Worm (Caenorhabditis elegans) whole organism, L2 larva: ENCODE data around the gene glb-20.

Experiments
- C34F6.9 ChIP-seq: fragments of 150-350 bp; optimal IDR thresholded peaks from 2 replicates; lab custom pipeline; 2014; ENCODE audit warnings: missing biosample characterization, missing genetic modification characterization
- F13H6.1 ChIP-seq: sonication (generic microtip); optimal IDR thresholded peaks from 2 replicates; lab custom pipeline; 2016; ENCODE audit warnings: missing genetic modification characterization, missing compliant biosample characterization
- R02D3.7 ChIP-seq: fragments of 150-350 bp; optimal IDR thresholded peaks from 2 replicates; lab custom pipeline; 2014; ENCODE audit warnings: missing biosample characterization, missing genetic modification characterization
- Y55F3AM.14 ChIP-seq: fragments of 200-800 bp; sonication (Bioruptor generic); optimal IDR thresholded peaks from 2 replicates; lab custom pipeline; 2018; ENCODE audit warnings: mild to moderate bottlenecking, missing genetic modification characterization, missing compliant biosample characterization
- ZK546.5 ChIP-seq: sonication (generic microtip); optimal IDR thresholded peaks from 2 replicates; lab custom pipeline; 2017; ENCODE audit warnings: missing biosample characterization, missing genetic modification characterization
- alr-1 ChIP-seq: fragments of 150-350 bp; optimal IDR thresholded peaks from 2 replicates; lab custom pipeline; 2014; ENCODE audit warnings: missing biosample characterization, missing genetic modification characterization
- aly-2 ChIP-seq: fragments of 150-350 bp; optimal IDR thresholded peaks from 2 replicates; lab custom pipeline; 2014; ENCODE audit warnings: missing biosample characterization, missing genetic modification characterization
- ama-1 ChIP-seq: fragments of 150-350 bp; optimal IDR thresholded peaks from 2 replicates; lab custom pipeline; 2018; ENCODE audit warnings: inconsistent platforms
- blmp-1 ChIP-seq: sonication (generic microtip); optimal IDR thresholded peaks from 2 replicates; lab custom pipeline; 2017; ENCODE audit warnings: missing genetic modification characterization, mild to moderate bottlenecking, missing compliant biosample characterization, antibody characterized with exemption, moderate library complexity; ENCODE audit not compliant: insufficient read depth
- ceh-16 ChIP-seq: fragments of 150-350 bp; optimal IDR thresholded peaks from 2 replicates; lab custom pipeline; 2014; ENCODE audit warnings: missing biosample characterization, missing genetic modification characterization
- ceh-82 ChIP-seq: fragments of 150-350 bp; optimal IDR thresholded peaks from 2 replicates; lab custom pipeline; 2014; ENCODE audit warnings: missing biosample characterization, missing genetic modification characterization
- crh-2 ChIP-seq: sonication (generic microtip); optimal IDR thresholded peaks from 2 replicates; lab custom pipeline; 2017; ENCODE audit warnings: missing biosample characterization, missing genetic modification characterization
- dmd-4 ChIP-seq: sonication (generic microtip); optimal IDR thresholded peaks from 2 replicates; lab custom pipeline; 2017; ENCODE audit warnings: missing biosample characterization, missing genetic modification characterization
- egl-27 ChIP-seq: sonication (generic microtip); optimal IDR thresholded peaks from 3 replicates; lab custom pipeline; 2017; ENCODE audit warnings: missing biosample characterization, missing genetic modification reagents, missing genetic modification characterization
- elt-3 ChIP-seq: sonication (generic microtip); optimal IDR thresholded peaks from 2 replicates; lab custom pipeline; 2017; ENCODE audit warnings: missing biosample characterization, missing genetic modification characterization
- fos-1 ChIP-seq: fragments of 150-350 bp; optimal IDR thresholded peaks from 2 replicates; lab custom pipeline; 2014; ENCODE audit warnings: missing biosample characterization, missing genetic modification characterization
- gmeb-1 ChIP-seq: fragments of 150-350 bp; optimal IDR thresholded peaks from 2 replicates; lab custom pipeline; 2014; ENCODE audit warnings: missing biosample characterization, missing genetic modification characterization
- lin-11 ChIP-seq: fragments of 150-350 bp; sonication (generic microtip); optimal IDR thresholded peaks from 2 replicates; lab custom pipeline; 2014; ENCODE audit warnings: missing biosample characterization, missing genetic modification characterization, inconsistent platforms, mixed read lengths
- lin-13 ChIP-seq: fragments of 150-350 bp; optimal IDR thresholded peaks from 2 replicates; lab custom pipeline; 2014; ENCODE audit warnings: missing biosample characterization, missing genetic modification reagents, missing genetic modification characterization
- lin-39 ChIP-seq: fragments of 150-350 bp; optimal IDR thresholded peaks from 2 replicates; lab custom pipeline; 2014; ENCODE audit warnings: missing biosample characterization, missing genetic modification reagents, missing genetic modification characterization
- lsy-2 ChIP-seq, 2 experiments: fragments of 150-350 bp in 1 of 2; sonication (generic microtip) in 1 of 2; optimal IDR thresholded peaks; 2 replicates each; lab custom pipeline; 2014 to 2017; ENCODE audit warnings: missing biosample characterization in 2 of 2, missing genetic modification characterization in 2 of 2
- mab-5 ChIP-seq: fragments of 150-350 bp; optimal IDR thresholded peaks from 2 replicates; lab custom pipeline; 2014; ENCODE audit warnings: missing biosample characterization, missing genetic modification characterization
- mdl-1 ChIP-seq, 2 experiments: fragments of 150-350 bp in 1 of 2; sonication (generic microtip) in 1 of 2; optimal IDR thresholded peaks; 2 replicates each; lab custom pipeline; 2017; ENCODE audit warnings: missing biosample characterization in 2 of 2, missing genetic modification characterization in 2 of 2
- nhr-10 ChIP-seq: sonication (generic microtip); optimal IDR thresholded peaks from 2 replicates; lab custom pipeline; 2017; ENCODE audit warnings: missing biosample characterization, missing genetic modification characterization
- nhr-129 ChIP-seq: fragments of 150-350 bp; optimal IDR thresholded peaks from 2 replicates; lab custom pipeline; 2014; ENCODE audit warnings: missing biosample characterization, missing genetic modification characterization
- nhr-21 ChIP-seq: fragments of 150-350 bp; optimal IDR thresholded peaks from 2 replicates; lab custom pipeline; 2014; ENCODE audit warnings: missing biosample characterization, missing genetic modification characterization
- nhr-237 ChIP-seq: fragments of 150-350 bp; optimal IDR thresholded peaks from 2 replicates; lab custom pipeline; 2014; ENCODE audit warnings: missing biosample characterization, missing genetic modification characterization
- nhr-25 ChIP-seq: fragments of 150-350 bp; sonication (generic microtip); optimal IDR thresholded peaks from 3 replicates; lab custom pipeline; 2014; ENCODE audit warnings: missing biosample characterization, missing genetic modification characterization
- nhr-6 ChIP-seq: fragments of 150-350 bp; optimal IDR thresholded peaks from 2 replicates; lab custom pipeline; 2014; ENCODE audit warnings: missing biosample characterization, missing genetic modification characterization
- nhr-77 ChIP-seq: fragments of 150-350 bp; optimal IDR thresholded peaks from 2 replicates; lab custom pipeline; 2014; ENCODE audit warnings: missing biosample characterization, missing genetic modification characterization
- peb-1 ChIP-seq: fragments of 150-350 bp; optimal IDR thresholded peaks from 2 replicates; lab custom pipeline; 2014; ENCODE audit warnings: missing biosample characterization, missing genetic modification characterization
- sem-4 ChIP-seq: fragments of 150-350 bp; optimal IDR thresholded peaks from 2 replicates; lab custom pipeline; 2014; ENCODE audit warnings: missing biosample characterization, missing genetic modification reagents, missing genetic modification characterization
- skn-1 ChIP-seq: sonication (generic microtip); optimal IDR thresholded peaks from 2 replicates; lab custom pipeline; 2017; ENCODE audit warnings: missing biosample characterization, missing genetic modification characterization
- sma-3 ChIP-seq: sonication (generic microtip); optimal IDR thresholded peaks from 2 replicates; lab custom pipeline; 2016; ENCODE audit warnings: missing genetic modification reagents, missing genetic modification characterization, missing compliant biosample characterization
- sma-9 ChIP-seq, 2 experiments: fragments of 150-350 bp in 1 of 2; sonication (generic microtip) in 1 of 2; optimal IDR thresholded peaks; 2 replicates each; lab custom pipeline; 2014 to 2016; ENCODE audit warnings: missing genetic modification characterization in 2 of 2, mild to moderate bottlenecking in 1 of 2, missing biosample characterization in 1 of 2, missing compliant biosample characterization in 1 of 2, missing genetic modification reagents in 1 of 2, moderate library complexity in 1 of 2
- unc-39 ChIP-seq: fragments of 150-350 bp; optimal IDR thresholded peaks from 2 replicates; lab custom pipeline; 2014; ENCODE audit warnings: missing biosample characterization, missing genetic modification characterization
- unc-55 ChIP-seq: fragments of 150-350 bp; sonication (generic microtip); optimal IDR thresholded peaks from 3 replicates; lab custom pipeline; 2014; ENCODE audit warnings: missing biosample characterization, missing genetic modification reagents, missing genetic modification characterization
- zag-1 ChIP-seq: fragments of 150-350 bp; optimal IDR thresholded peaks from 2 replicates; lab custom pipeline; 2014; ENCODE audit warnings: missing biosample characterization, missing genetic modification characterization
- ztf-11 ChIP-seq: sonication (generic microtip); optimal IDR thresholded peaks from 2 replicates; lab custom pipeline; 2017; ENCODE audit warnings: missing biosample characterization, missing genetic modification characterization
- ztf-4 ChIP-seq: fragments of 150-350 bp; optimal IDR thresholded peaks from 2 replicates; lab custom pipeline; 2014; ENCODE audit warnings: missing biosample characterization, missing genetic modification characterization

glb-20 gene

ce11 chrX:13591953-13592352 is 36.0 kb upstream of the glb-20 start:
- TF ChIP-seq Y55F3AM.14 (no peak), dmd-4 (no peak), gmeb-1 (tag; lab: Kevin White, UChicago) (no peak), lin-11 (no peak), ceh-82 (tag; lab: Kevin White, UChicago) (no peak), nhr-237 (tag; lab: Kevin White, UChicago) (no peak), sma-9 (GFP tag; optimal IDR thresholded peaks at IDR 0.05; lab: Kevin White, UChicago) (no peak), sma-9 (tag; optimal IDR thresholded peaks at IDR 0.05; lab: Kevin White, UChicago) (no peak), lin-39 (tag; lab: Kevin White, UChicago) (no peak)

ce11 chrX:13591175-13591574 is 35.2 kb upstream of the glb-20 start, which contains the start of gene col-44:
col-44 (plus strand) TSS chrX:13591475.
- TF ChIP-seq elt-3 (tag; lab: Kevin White, UChicago), result no peak
- no peak for TF ChIP-seq nhr-77 (tag; lab: Kevin White, UChicago)
- no peak for TF ChIP-seq egl-27 (tag; lab: Kevin White, UChicago)

DNA sequence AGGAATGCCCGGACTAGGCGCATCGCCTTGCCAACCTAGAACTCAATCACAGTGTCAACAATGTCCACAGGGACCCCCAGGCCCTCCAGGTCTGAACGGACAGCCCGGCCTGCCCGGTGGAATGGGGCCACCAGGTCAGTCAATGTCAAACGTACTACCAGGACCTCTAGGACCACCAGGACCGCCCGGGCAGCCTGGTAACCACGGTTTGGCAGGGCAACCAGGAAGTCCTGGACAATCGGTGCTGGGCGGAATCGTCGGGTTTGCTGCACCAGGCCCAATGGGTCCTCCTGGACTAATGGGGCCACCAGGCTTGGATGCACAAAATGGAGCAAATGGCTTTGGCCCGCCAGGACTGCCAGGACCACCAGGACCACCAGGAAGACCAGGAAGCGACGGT is 34.7 kb upstream of the glb-20 start:
- TF ChIP-seq lsy-2 (tag; optimal IDR thresholded peaks at IDR 0.05; lab: Kevin White, UChicago) (no peak), zag-1 (tag; lab: Kevin White, UChicago) (no peak), egl-27 (tag; lab: Kevin White, UChicago) (no peak), unc-39 (no peak), nhr-6 (no peak), sma-9 (GFP tag; optimal IDR thresholded peaks at IDR 0.05; lab: Kevin White, UChicago) (no peak), sma-9 (tag; optimal IDR thresholded peaks at IDR 0.05; lab: Kevin White, UChicago) (no peak), mab-5 (tag; lab: Kevin White, UChicago) (no peak), nhr-25 (tag; lab: Kevin White, UChicago) (no peak), R02D3.7 (tag; lab: Kevin White, UChicago) (no peak), dmd-4 (no peak), lin-13 (GFP tag; lab: Kevin White, UChicago) (no peak), ZK546.5 (no peak), ztf-11 (tag; lab: Kevin White, UChicago) (no peak), ama-1 (lab: Kevin White, UChicago) (no peak)
- TF ChIP-seq, all 48 proteins: peak for 0

- TF ChIP-seq nhr-129 (tag; lab: Kevin White, UChicago) (no peak), fos-1 (tag; lab: Kevin White, UChicago) (no peak), zag-1 (tag; lab: Kevin White, UChicago) (no peak), mab-5 (tag; lab: Kevin White, UChicago) (no peak), egl-27 (tag; lab: Kevin White, UChicago) (no peak), ztf-4 (tag; lab: Kevin White, UChicago) (no peak), ztf-11 (tag; lab: Kevin White, UChicago) (no peak), gmeb-1 (tag; lab: Kevin White, UChicago) (no peak), ZK546.5 (no peak), nhr-21 (tag; lab: Kevin White, UChicago) (no peak), sma-3 (GFP tag; lab: Kevin White, UChicago) (no peak)
These were observed 33.8 kb upstream of the glb-20 start, which contains the start of gene col-9 for ce11 chrX:13589735-13590134. col-9 (plus strand) TSS chrX:13590035.

ce11 chrX:13584725-13585371 is 28.9 kb upstream of the glb-20 start, which contains the start of gene unc-84:
unc-84 (plus strand) TSS chrX:13584775.
- TF ChIP-seq crh-2 (tag; lab: Kevin White, UChicago) (no peak), C34F6.9 (peak; percentile 2), F13H6.1 (tag; lab: Kevin White, UChicago) (peak; percentile 1), gmeb-1 (tag; lab: Kevin White, UChicago) (peak; percentile 55), unc-55 (peak; percentile 9)

ce11 chrX:13583895-13584344 is 28.0 kb upstream of the glb-20 start:
- TF ChIP-seq sma-3 (GFP tag; lab: Kevin White, UChicago) (no peak), sem-4 (tag; lab: Kevin White, UChicago) (peak; percentile 62), nhr-10 (tag; lab: Kevin White, UChicago) (no peak), fos-1 (tag; lab: Kevin White, UChicago) (peak; percentile 40), skn-1 (tag; lab: Kevin White, UChicago) (no peak), unc-39 (no peak), peb-1 (tag; lab: Kevin White, UChicago) (no peak), aly-2 (tag; lab: Kevin White, UChicago) (no peak), ceh-16 (tag; lab: Kevin White, UChicago) (peak; percentile 73), mdl-1 (tag; optimal IDR thresholded peaks at IDR 0.05; lab: Kevin White, UChicago) (no peak), crh-2 (tag; lab: Kevin White, UChicago) (no peak), R02D3.7 (tag; lab: Kevin White, UChicago) (no peak), lsy-2 (tag; optimal IDR thresholded peaks at IDR 0.05; lab: Kevin White, UChicago) (peak in 1 of 2 experiments; percentile 12), F13H6.1 (tag; lab: Kevin White, UChicago) (peak; percentile 65), alr-1 (tag; lab: Kevin White, UChicago) (no peak), nhr-129 (tag; lab: Kevin White, UChicago) (peak; percentile 62), lin-11 (peak; percentile 48), mab-5 (tag; lab: Kevin White, UChicago) (peak; percentile 32), blmp-1 (tag; lab: Kevin White, UChicago) (no peak), nhr-25 (tag; lab: Kevin White, UChicago) (peak; percentile 73), lin-13 (GFP tag; lab: Kevin White, UChicago) (no peak), unc-55 (peak; percentile 11)
